Worm (Caenorhabditis elegans) whole organism, late embryonic: Measurements from ENCODE around the gene C17H12.5.
A peak's percentile ranks its signal among the peaks of the same experiment; 100 is the strongest.

Experiments used
- C38D4.7 ChIP-seq: fragments of 200-800 bp; sonication (Bioruptor generic); optimal IDR thresholded peaks from 2 replicates; lab custom pipeline; 2018; ENCODE audit warnings: mild to moderate bottlenecking, missing genetic modification characterization, moderate library complexity, missing compliant biosample characterization
- K02D7.2 ChIP-seq: sonication (generic microtip); optimal IDR thresholded peaks from 2 replicates; lab custom pipeline; 2017; ENCODE audit warnings: mild to moderate bottlenecking, missing genetic modification characterization, missing compliant biosample characterization
- K09A11.1 ChIP-seq: sonication (generic microtip); optimal IDR thresholded peaks from 2 replicates; lab custom pipeline; 2017; ENCODE audit warnings: antibody characterized with exemption, mild to moderate bottlenecking, missing genetic modification characterization, missing compliant biosample characterization; ENCODE audit not compliant: insufficient read depth
- ahr-1 ChIP-seq: sonication (generic microtip); optimal IDR thresholded peaks from 2 replicates; lab custom pipeline; 2016; ENCODE audit warnings: missing genetic modification characterization, missing compliant biosample characterization
- ama-1 ChIP-seq: fragments of 150-350 bp; optimal IDR thresholded peaks from 2 replicates; lab custom pipeline; 2014
- ceh-2 ChIP-seq: sonication (generic microtip); optimal IDR thresholded peaks from 2 replicates; lab custom pipeline; 2016; ENCODE audit warnings: missing genotype, missing genetic modification characterization, missing compliant biosample characterization
- ceh-30 ChIP-seq: fragments of 150-350 bp; optimal IDR thresholded peaks from 2 replicates; lab custom pipeline; 2014; ENCODE audit warnings: missing biosample characterization, missing genetic modification characterization
- ceh-31 ChIP-seq: sonication (generic microtip); optimal IDR thresholded peaks from 2 replicates; lab custom pipeline; 2016; ENCODE audit warnings: missing genetic modification characterization, missing compliant biosample characterization
- ceh-34 ChIP-seq: sonication (generic microtip); optimal IDR thresholded peaks from 2 replicates; lab custom pipeline; 2016; ENCODE audit warnings: mild to moderate bottlenecking, missing genetic modification characterization, missing compliant biosample characterization
- ceh-45 ChIP-seq: fragments of 200-800 bp; sonication (Bioruptor generic); IDR thresholded peaks from 2 replicates; pipeline ENCODE4 v1.3.6; 2022; ENCODE audit warnings: missing genetic modification reagents, missing genetic modification characterization, missing compliant biosample characterization
- ceh-6 ChIP-seq: fragments of 200-800 bp; sonication (Bioruptor generic); optimal IDR thresholded peaks from 2 replicates; lab custom pipeline; 2018; ENCODE audit warnings: mild to moderate bottlenecking, missing genetic modification characterization, missing compliant biosample characterization
- ceh-9 ChIP-seq: sonication (generic microtip); optimal IDR thresholded peaks from 2 replicates; lab custom pipeline; 2016; ENCODE audit warnings: mild to moderate bottlenecking, missing genetic modification characterization, inconsistent platforms, missing compliant biosample characterization
- dmd-4 ChIP-seq: sonication (generic microtip); optimal IDR thresholded peaks from 2 replicates; lab custom pipeline; 2016; ENCODE audit warnings: borderline replicate concordance, missing genetic modification characterization, missing compliant biosample characterization
- dve-1 ChIP-seq: sonication (generic microtip); optimal IDR thresholded peaks from 2 replicates; lab custom pipeline; 2017; ENCODE audit warnings: antibody characterized with exemption, mild to moderate bottlenecking, missing genetic modification characterization, missing compliant biosample characterization
- elt-2 ChIP-seq: sonication (generic microtip); optimal IDR thresholded peaks from 2 replicates; lab custom pipeline; 2016; ENCODE audit warnings: missing genetic modification reagents, missing genetic modification characterization, missing compliant biosample characterization
- elt-4 ChIP-seq: sonication (generic microtip); optimal IDR thresholded peaks from 2 replicates; lab custom pipeline; 2016; ENCODE audit warnings: missing genetic modification characterization, missing compliant biosample characterization
- ets-4 ChIP-seq: sonication (generic microtip); optimal IDR thresholded peaks from 2 replicates; lab custom pipeline; 2016; ENCODE audit warnings: missing genetic modification characterization, missing compliant biosample characterization
- fax-1 ChIP-seq: sonication (generic microtip); optimal IDR thresholded peaks from 2 replicates; lab custom pipeline; 2016; ENCODE audit warnings: missing genotype, missing genetic modification characterization, missing compliant biosample characterization
- fkh-10 ChIP-seq: fragments of 150-350 bp; optimal IDR thresholded peaks from 2 replicates; lab custom pipeline; 2014; ENCODE audit warnings: missing biosample characterization, missing genetic modification reagents, missing genetic modification characterization
- fkh-6 ChIP-seq: sonication (generic microtip); optimal IDR thresholded peaks from 2 replicates; lab custom pipeline; 2016; ENCODE audit warnings: missing genetic modification characterization, missing compliant biosample characterization
- hlh-15 ChIP-seq: sonication (generic microtip); optimal IDR thresholded peaks from 2 replicates; lab custom pipeline; 2016; ENCODE audit warnings: missing genetic modification characterization, missing compliant biosample characterization
- hlh-8 ChIP-seq: sonication (generic microtip); optimal IDR thresholded peaks from 2 replicates; lab custom pipeline; 2016; ENCODE audit warnings: missing genotype, missing genetic modification characterization, missing compliant biosample characterization
- lim-6 ChIP-seq: sonication (generic microtip); optimal IDR thresholded peaks from 2 replicates; lab custom pipeline; 2016; ENCODE audit warnings: missing genetic modification characterization, missing compliant biosample characterization
- madf-2 ChIP-seq: sonication (generic microtip); optimal IDR thresholded peaks from 2 replicates; lab custom pipeline; 2017; ENCODE audit warnings: missing genetic modification characterization, missing compliant biosample characterization
- mec-3 ChIP-seq: sonication (generic microtip); optimal IDR thresholded peaks from 2 replicates; lab custom pipeline; 2016; ENCODE audit warnings: borderline replicate concordance, missing genetic modification characterization, missing compliant biosample characterization
- pat-9 ChIP-seq: fragments of 200-800 bp; sonication (Bioruptor generic); optimal IDR thresholded peaks from 2 replicates; lab custom pipeline; 2018; ENCODE audit warnings: mild to moderate bottlenecking, missing genetic modification characterization, moderate library complexity, missing compliant biosample characterization
- pax-1 ChIP-seq: fragments of 150-350 bp; optimal IDR thresholded peaks from 2 replicates; lab custom pipeline; 2014; ENCODE audit warnings: missing biosample characterization, missing genetic modification characterization
- pha-4 ChIP-seq: fragments of 150-350 bp; optimal IDR thresholded peaks from 2 replicates; lab custom pipeline; 2018; ENCODE audit warnings: missing biosample characterization, missing genetic modification reagents, missing genetic modification characterization
- pqm-1 ChIP-seq: sonication (generic microtip); optimal IDR thresholded peaks from 2 replicates; lab custom pipeline; 2016; ENCODE audit warnings: missing genetic modification characterization, missing compliant biosample characterization
- pros-1 ChIP-seq: fragments of 150-350 bp; optimal IDR thresholded peaks from 2 replicates; lab custom pipeline; 2014; ENCODE audit warnings: missing biosample characterization, missing genetic modification reagents, missing genetic modification characterization
- ref-2 ChIP-seq: sonication (generic microtip); optimal IDR thresholded peaks from 2 replicates; lab custom pipeline; 2016; ENCODE audit warnings: missing genetic modification characterization, missing compliant biosample characterization
- rnt-1 ChIP-seq: sonication (generic microtip); optimal IDR thresholded peaks from 2 replicates; lab custom pipeline; 2016; ENCODE audit warnings: missing genetic modification characterization, missing compliant biosample characterization
- sox-4 ChIP-seq: sonication (generic microtip); optimal IDR thresholded peaks from 2 replicates; lab custom pipeline; 2017; ENCODE audit warnings: mild to moderate bottlenecking, missing genetic modification characterization, inconsistent platforms, missing compliant biosample characterization
- tbx-2 ChIP-seq: sonication (generic microtip); optimal IDR thresholded peaks from 2 replicates; lab custom pipeline; 2016; ENCODE audit warnings: missing genetic modification characterization, missing compliant biosample characterization
- tbx-7 ChIP-seq: sonication (generic microtip); optimal IDR thresholded peaks from 2 replicates; lab custom pipeline; 2016; ENCODE audit warnings: missing genotype, missing genetic modification characterization, missing compliant biosample characterization
- unc-3 ChIP-seq, 2 experiments: fragments of 200-800 bp in 1 of 2; sonication (Bioruptor generic) in 1 of 2; sonication (generic microtip) in 1 of 2; conservative IDR thresholded peaks in 1 of 2; optimal IDR thresholded peaks in 1 of 2; 2 replicates each; pipeline versions ENCODE4 v1.3.6 to Lab custom; 2016 to 2022; ENCODE audit warnings: missing compliant biosample characterization in 2 of 2, missing genetic modification characterization in 2 of 2, missing genetic modification reagents in 1 of 2
- unc-42 ChIP-seq: sonication (generic microtip); optimal IDR thresholded peaks from 2 replicates; lab custom pipeline; 2016; ENCODE audit warnings: missing genotype, missing genetic modification characterization, missing compliant biosample characterization
- unc-55 ChIP-seq: sonication (generic microtip); optimal IDR thresholded peaks from 2 replicates; lab custom pipeline; 2017; ENCODE audit warnings: missing biosample characterization, missing genetic modification reagents, missing genetic modification characterization
- unc-86 ChIP-seq: sonication (generic microtip); optimal IDR thresholded peaks from 2 replicates; lab custom pipeline; 2016; ENCODE audit warnings: missing genetic modification characterization, missing compliant biosample characterization
- zip-5 ChIP-seq: sonication (generic microtip); optimal IDR thresholded peaks from 2 replicates; lab custom pipeline; 2016; ENCODE audit warnings: missing genetic modification characterization, missing compliant biosample characterization

The C17H12.5 gene

ce11 chrIV:6795529-6795928, 21.9 kb downstream of the C17H12.5 start, which contains the start of the genes C17H12.3 and C17H12.12:
Gene C17H12.3 (minus strand): TSS chrIV:6795629.
Gene C17H12.12 (plus strand): TSS chrIV:6795924.
- TF ChIP-seq dve-1 (tag; lab: Kevin White, UChicago) = no peak
- no peak for TF ChIP-seq unc-55 (GFP tag; lab: Kevin White, UChicago)
- no peak for TF ChIP-seq ceh-6 (GFP tag; lab: Kevin White, UChicago)
- TF ChIP-seq ceh-34 (tag; lab: Kevin White, UChicago) = no peak
- TF ChIP-seq pqm-1 (tag; lab: Kevin White, UChicago) = no peak
- TF ChIP-seq unc-42 (tag; lab: Kevin White, UChicago) = no peak
- TF ChIP-seq lim-6 (tag; lab: Kevin White, UChicago) = no peak
- TF ChIP-seq unc-3 (GFP tag; conservative IDR thresholded peaks at IDR 0.05; lab: Robert Waterston, UW) = no peak
- TF ChIP-seq unc-3 (tag; optimal IDR thresholded peaks at IDR 0.05; lab: Kevin White, UChicago) = no peak
- TF ChIP-seq ets-4 = no peak
- TF ChIP-seq sox-4 (tag; lab: Kevin White, UChicago) = no peak

ce11 chrIV:6793310-6793966, 24.0 kb downstream of the C17H12.5 start:
- TF ChIP-seq zip-5 (no peak), hlh-8 (tag; lab: Kevin White, UChicago) (no peak), unc-3 (GFP tag; conservative IDR thresholded peaks at IDR 0.05; lab: Robert Waterston, UW) (no peak), unc-3 (tag; optimal IDR thresholded peaks at IDR 0.05; lab: Kevin White, UChicago) (no peak), mec-3 (tag; lab: Kevin White, UChicago) (no peak)

- TF ChIP-seq elt-4 (tag; lab: Kevin White, UChicago) (no peak), tbx-7 (no peak), hlh-15 (tag; lab: Kevin White, UChicago) (no peak), sox-4 (tag; lab: Kevin White, UChicago) (no peak), rnt-1 (tag; lab: Kevin White, UChicago) (no peak), unc-55 (GFP tag; lab: Kevin White, UChicago) (no peak), dmd-4 (tag; lab: Kevin White, UChicago) (no peak), ceh-2 (tag; lab: Kevin White, UChicago) (no peak), pat-9 (tag; lab: Kevin White, UChicago) (no peak)
Observed at ce11 chrIV:6792380-6793309, 24.8 kb downstream of the C17H12.5 start.

- TF ChIP-seq ceh-2 (tag; lab: Kevin White, UChicago) (peak; percentile 51), pqm-1 (tag; lab: Kevin White, UChicago) (peak; percentile 30), ref-2 (tag; lab: Kevin White, UChicago) (peak; percentile 44), fkh-6 (no peak), unc-55 (GFP tag; lab: Kevin White, UChicago) (peak; percentile 67), ceh-34 (tag; lab: Kevin White, UChicago) (peak; percentile 52), C38D4.7 (GFP tag; lab: Kevin White, UChicago) (no peak), pha-4 (tag; lab: Kevin White, UChicago) (no peak), sox-4 (tag; lab: Kevin White, UChicago) (no peak), tbx-2 (peak; percentile 87), pros-1 (tag; lab: Kevin White, UChicago) (no peak), zip-5 (no peak), fax-1 (no peak), pax-1 (tag; lab: Kevin White, UChicago) (peak; percentile 2), madf-2 (tag; lab: Kevin White, UChicago) (peak; percentile 30), fkh-10 (GFP tag; lab: Kevin White, UChicago) (no peak), rnt-1 (tag; lab: Kevin White, UChicago) (peak; percentile 75), ama-1 (no peak), ceh-9 (no peak), ets-4 (peak; percentile 17), elt-2 (tag; lab: Kevin White, UChicago) (peak; percentile 25), K02D7.2 (no peak), ceh-31 (peak; percentile 85), ahr-1 (tag; lab: Kevin White, UChicago) (no peak), ceh-45 (GFP tag; lab: Robert Waterston, UW) (no peak), unc-86 (tag; lab: Kevin White, UChicago) (no peak), K09A11.1 (no peak), ceh-30 (tag; lab: Kevin White, UChicago) (peak; percentile 71)
Observed at ce11 chrIV:6790438-6791124, 26.9 kb downstream of the C17H12.5 start, which contains the start of the genes C17H12.2 and vha-8. Gene C17H12.2 (minus strand): TSS chrIV:6790488. Gene vha-8 (plus strand): TSS chrIV:6791074.
